Fruit fly (Drosophila melanogaster) whole organism, prepupa: ENCODE data around the gene CG2794.

Experiments
- CG10631 ChIP-seq: fragments of 200-800 bp; sonication (Bioruptor generic); optimal IDR thresholded peaks from 2 replicates; lab custom pipeline; 2016; ENCODE audit warnings: missing biosample characterization, missing genetic modification characterization
- CG11294 ChIP-seq: fragments of 200-800 bp; sonication (Bioruptor generic); IDR thresholded peaks from 2 replicates; pipeline ENCODE4 v1.3.6; 2022; ENCODE audit warnings: missing biosample characterization, missing genetic modification characterization
- CG11762 ChIP-seq: fragments of 200-800 bp; sonication (Bioruptor generic); optimal IDR thresholded peaks from 3 replicates; lab custom pipeline; 2016; ENCODE audit warnings: missing biosample characterization, missing genetic modification characterization; ENCODE audit not compliant: insufficient read depth
- CG11902 ChIP-seq: fragments of 200-800 bp; sonication (Bioruptor generic); optimal IDR thresholded peaks from 3 replicates; lab custom pipeline; 2016; ENCODE audit warnings: missing biosample characterization, missing genetic modification characterization
- CG15336 ChIP-seq: fragments of 200-800 bp; sonication (Bioruptor generic); IDR thresholded peaks from 2 replicates; pipeline ENCODE4 v1.3.6; 2022; ENCODE audit warnings: missing biosample characterization, missing genetic modification characterization
- CG1621 ChIP-seq: fragments of 200-800 bp; sonication (Bioruptor generic); optimal IDR thresholded peaks from 3 replicates; lab custom pipeline; 2018; ENCODE audit warnings: missing biosample characterization, mild to moderate bottlenecking, missing genetic modification characterization
- CG16779 ChIP-seq: fragments of 200-800 bp; sonication (Bioruptor generic); optimal IDR thresholded peaks from 3 replicates; lab custom pipeline; 2017; ENCODE audit warnings: missing biosample characterization, mild to moderate bottlenecking, missing genetic modification characterization
- CG3032 ChIP-seq: fragments of 200-800 bp; optimal IDR thresholded peaks from 2 replicates; lab custom pipeline; 2019; ENCODE audit warnings: missing biosample characterization, mild to moderate bottlenecking, missing genetic modification characterization, moderate library complexity
- CG32006 ChIP-seq: fragments of 200-800 bp; sonication (Bioruptor generic); optimal IDR thresholded peaks from 3 replicates; lab custom pipeline; 2017; ENCODE audit warnings: missing biosample characterization, mild to moderate bottlenecking, missing genetic modification characterization
- CG34406 ChIP-seq: fragments of 200-800 bp; sonication (Bioruptor generic); optimal IDR thresholded peaks from 3 replicates; lab custom pipeline; 2016; ENCODE audit warnings: missing biosample characterization, missing genetic modification characterization
- CG3919 ChIP-seq: fragments of 200-800 bp; sonication (Bioruptor generic); optimal IDR thresholded peaks from 3 replicates; lab custom pipeline; 2016; ENCODE audit warnings: missing biosample characterization, missing genetic modification characterization
- CG6163 ChIP-seq: fragments of 200-800 bp; sonication (Bioruptor generic); IDR thresholded peaks from 3 replicates; pipeline ENCODE4 v1.3.6; 2022; ENCODE audit warnings: missing biosample characterization, missing genetic modification characterization
- CG6276 ChIP-seq: fragments of 200-800 bp; sonication (Bioruptor generic); optimal IDR thresholded peaks from 2 replicates; lab custom pipeline; 2017; ENCODE audit warnings: missing biosample characterization, mild to moderate bottlenecking, missing genetic modification characterization
- CG6792 ChIP-seq: fragments of 200-800 bp; sonication (Bioruptor generic); optimal IDR thresholded peaks from 3 replicates; lab custom pipeline; 2016; ENCODE audit warnings: missing biosample characterization, missing genetic modification characterization
- CG6808 ChIP-seq: fragments of 200-800 bp; sonication (Bioruptor generic); optimal IDR thresholded peaks from 3 replicates; lab custom pipeline; 2017; ENCODE audit warnings: missing biosample characterization, missing genetic modification characterization, mild to moderate bottlenecking, moderate library complexity, missing genetic modification reagents
- CG6854 ChIP-seq: fragments of 200-800 bp; sonication (Bioruptor generic); optimal IDR thresholded peaks from 2 replicates; lab custom pipeline; 2017; ENCODE audit warnings: missing biosample characterization, mild to moderate bottlenecking, missing genetic modification characterization
- CG7368 ChIP-seq: fragments of 200-800 bp; sonication (Bioruptor generic); optimal IDR thresholded peaks from 3 replicates; lab custom pipeline; 2016; ENCODE audit warnings: missing biosample characterization, missing genetic modification characterization
- CG8119 ChIP-seq: fragments of 200-800 bp; sonication (Bioruptor generic); IDR thresholded peaks from 3 replicates; pipeline ENCODE4 v1.3.6; 2022; ENCODE audit warnings: missing biosample characterization, missing genetic modification characterization
- CG8319 ChIP-seq: fragments of 200-800 bp; sonication (Bioruptor generic); optimal IDR thresholded peaks from 3 replicates; lab custom pipeline; 2016; ENCODE audit warnings: missing biosample characterization, missing genetic modification characterization
- CG9139 ChIP-seq: fragments of 200-800 bp; sonication (Bioruptor generic); optimal IDR thresholded peaks from 3 replicates; lab custom pipeline; 2017; ENCODE audit warnings: missing biosample characterization, mild to moderate bottlenecking, missing genetic modification characterization
- Eip78C ChIP-seq: fragments of 200-800 bp; sonication (Bioruptor generic); peaks from one replicate; lab custom pipeline; 2016; ENCODE audit warnings: missing biosample characterization, missing genetic modification characterization
- Eip93F ChIP-seq: fragments of 200-800 bp; sonication (Bioruptor generic); optimal IDR thresholded peaks from 2 replicates; lab custom pipeline; 2016; ENCODE audit warnings: missing biosample characterization, mild to moderate bottlenecking, missing genetic modification characterization
- Ets21C ChIP-seq: fragments of 200-800 bp; sonication (Bioruptor generic); optimal IDR thresholded peaks from 3 replicates; lab custom pipeline; 2016; ENCODE audit warnings: missing biosample characterization, missing genetic modification characterization
- Gug ChIP-seq: fragments of 200-800 bp; sonication (Bioruptor generic); IDR thresholded peaks from 2 replicates; pipeline ENCODE4 v1.3.6; 2022; ENCODE audit warnings: missing biosample characterization, missing genetic modification characterization
- Hr38 ChIP-seq: sonication (Bioruptor generic); optimal IDR thresholded peaks from 2 replicates; lab custom pipeline; 2016; ENCODE audit warnings: missing biosample characterization, missing genetic modification characterization
- Hr39 ChIP-seq: fragments of 200-800 bp; sonication (Bioruptor generic); optimal IDR thresholded peaks from 2 replicates; lab custom pipeline; 2016; ENCODE audit warnings: missing biosample characterization, missing genetic modification characterization
- Hr4 ChIP-seq: fragments of 200-800 bp; sonication (Bioruptor generic); optimal IDR thresholded peaks from 3 replicates; lab custom pipeline; 2016; ENCODE audit warnings: missing biosample characterization, missing genetic modification characterization
- Lpt ChIP-seq: fragments of 200-800 bp; sonication (Bioruptor generic); optimal IDR thresholded peaks from 3 replicates; lab custom pipeline; 2016; ENCODE audit warnings: missing biosample characterization, missing genetic modification characterization
- Met ChIP-seq: fragments of 200-800 bp; sonication (Bioruptor generic); optimal IDR thresholded peaks from 3 replicates; lab custom pipeline; 2016; ENCODE audit warnings: missing biosample characterization, missing genetic modification characterization
- OdsH ChIP-seq: fragments of 200-800 bp; sonication (Bioruptor generic); optimal IDR thresholded peaks from 3 replicates; lab custom pipeline; 2016; ENCODE audit warnings: missing biosample characterization, missing genetic modification characterization
- Smox ChIP-seq: fragments of 200-800 bp; sonication (Bioruptor generic); optimal IDR thresholded peaks from 3 replicates; lab custom pipeline; 2016; ENCODE audit warnings: missing biosample characterization, missing genetic modification characterization
- Sox14 ChIP-seq: fragments of 200-800 bp; sonication (Bioruptor generic); optimal IDR thresholded peaks from 3 replicates; lab custom pipeline; 2016; ENCODE audit warnings: missing biosample characterization, missing genetic modification characterization
- achi ChIP-seq: fragments of 200-800 bp; sonication (Bioruptor generic); optimal IDR thresholded peaks from 3 replicates; lab custom pipeline; 2016; ENCODE audit warnings: missing biosample characterization, missing genetic modification characterization
- acj6 ChIP-seq: fragments of 200-800 bp; sonication (Bioruptor generic); optimal IDR thresholded peaks from 3 replicates; lab custom pipeline; 2016; ENCODE audit warnings: missing biosample characterization, missing genetic modification characterization
- dac ChIP-seq: fragments of 200-800 bp; sonication (Bioruptor generic); optimal IDR thresholded peaks from 2 replicates; lab custom pipeline; 2017; ENCODE audit warnings: missing biosample characterization, mild to moderate bottlenecking, missing genetic modification characterization
- eg ChIP-seq: fragments of 200-800 bp; sonication (Bioruptor generic); IDR thresholded peaks from 3 replicates; pipeline ENCODE4 v1.3.6; 2022; ENCODE audit warnings: missing biosample characterization, missing genetic modification characterization
- esn ChIP-seq: fragments of 200-800 bp; sonication (Bioruptor generic); optimal IDR thresholded peaks from 2 replicates; lab custom pipeline; 2016; ENCODE audit warnings: missing biosample characterization, mild to moderate bottlenecking, missing genetic modification characterization, moderate library complexity
- fd85E ChIP-seq: fragments of 200-800 bp; sonication (Bioruptor generic); optimal IDR thresholded peaks from 3 replicates; lab custom pipeline; 2016; ENCODE audit warnings: missing biosample characterization, missing genetic modification characterization
- fkh ChIP-seq: fragments of 200-800 bp; sonication (Bioruptor generic); optimal IDR thresholded peaks from 3 replicates; lab custom pipeline; 2017; ENCODE audit warnings: missing biosample characterization, mild to moderate bottlenecking, missing genetic modification characterization, moderate library complexity
- pdm3 ChIP-seq: fragments of 200-800 bp; sonication (Bioruptor generic); optimal IDR thresholded peaks from 3 replicates; lab custom pipeline; 2016; ENCODE audit warnings: missing biosample characterization, missing genetic modification characterization
- salr ChIP-seq, 2 experiments: fragments of 200-800 bp; sonication (Bioruptor generic); optimal IDR thresholded peaks; 3 replicates each; lab custom pipeline; 2016 to 2018; ENCODE audit warnings: missing biosample characterization in 2 of 2, missing genetic modification characterization in 2 of 2, mild to moderate bottlenecking in 1 of 2
- ss ChIP-seq, 2 experiments: fragments of 200-800 bp; sonication (Bioruptor generic); optimal IDR thresholded peaks; 2 replicates in 1 of 2; 3 replicates in 1 of 2; lab custom pipeline; 2017 to 2018; ENCODE audit warnings: mild to moderate bottlenecking in 2 of 2, missing biosample characterization in 2 of 2, missing genetic modification characterization in 2 of 2, moderate library complexity in 1 of 2
- svp ChIP-seq: fragments of 200-800 bp; sonication (Bioruptor generic); peaks from one replicate; lab custom pipeline; 2016; ENCODE audit warnings: missing biosample characterization, missing genetic modification characterization
- topi ChIP-seq: fragments of 200-800 bp; sonication (Bioruptor generic); optimal IDR thresholded peaks from 3 replicates; lab custom pipeline; 2016; ENCODE audit warnings: missing biosample characterization, missing genetic modification characterization
- vri ChIP-seq: fragments of 200-800 bp; sonication (Bioruptor generic); optimal IDR thresholded peaks from 3 replicates; lab custom pipeline; 2016; ENCODE audit warnings: missing biosample characterization, mild to moderate bottlenecking, missing genetic modification characterization

The CG2794 gene

DNA sequence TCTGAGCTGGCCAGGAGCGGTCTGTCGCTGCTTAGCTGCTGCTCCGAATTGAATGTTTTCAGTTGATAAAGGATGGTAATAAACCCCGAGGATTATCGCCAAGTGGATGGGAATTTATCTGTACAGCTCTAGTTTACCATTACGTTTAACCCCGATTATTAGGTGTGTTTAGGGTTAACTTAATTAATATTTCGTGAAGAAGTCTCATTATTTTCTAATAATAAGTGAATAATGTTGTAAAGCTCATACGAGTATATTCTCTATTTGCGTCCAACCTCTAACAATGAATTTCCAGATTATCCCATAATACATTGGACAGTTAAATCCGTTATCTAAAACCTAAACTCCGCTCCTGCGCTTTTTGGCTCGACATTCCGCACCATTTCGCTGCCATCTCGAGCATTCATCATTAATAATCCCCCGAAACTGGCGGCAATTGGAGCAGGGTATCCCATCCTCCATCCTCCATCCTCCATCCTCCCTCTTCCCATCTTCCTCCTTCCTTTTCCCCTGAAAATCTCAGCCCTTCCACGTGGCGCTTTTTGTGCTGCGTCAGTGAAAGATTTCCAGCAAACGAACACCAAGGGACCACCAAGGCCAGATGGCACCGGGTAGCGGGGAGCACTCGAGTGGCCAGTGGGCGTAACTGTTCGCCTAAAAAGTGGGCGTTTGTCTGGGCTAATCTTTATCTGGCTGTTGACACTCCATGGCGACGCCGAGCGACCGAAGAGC is 37.6 kb upstream of the CG2794 start (continued):
- peak; percentile 40 for TF ChIP-seq CG6808 (GFP tag; lab: Kevin White, UChicago)
- TF ChIP-seq dac (GFP tag; lab: Kevin White, UChicago): no peak

DNA sequence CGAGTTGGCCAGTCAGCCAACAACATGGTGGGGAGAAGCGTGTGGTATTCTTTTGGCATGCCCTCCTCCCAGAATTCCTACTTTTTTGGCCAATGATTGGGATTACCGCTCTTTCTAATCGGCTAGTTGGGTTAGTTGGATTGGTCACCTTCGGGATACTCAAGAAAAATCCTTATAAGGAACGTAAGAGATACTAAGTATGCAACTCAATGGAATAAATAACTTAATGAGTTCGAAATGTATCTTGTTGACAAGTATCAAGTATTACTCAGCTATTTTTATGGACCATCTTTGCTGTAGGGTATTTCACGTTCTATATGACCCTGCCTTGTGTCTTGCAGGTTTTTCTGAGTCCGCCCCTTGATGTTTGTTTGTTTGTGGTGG is 37.0 kb upstream of the CG2794 start:
- no peak for TF ChIP-seq OdsH (GFP tag; lab: Kevin White, UChicago)
- no peak for TF ChIP-seq salr (GFP tag; optimal IDR thresholded peaks at IDR 0.05; lab: Kevin White, UChicago)
- TF ChIP-seq acj6: no peak
- peak; percentile 23 for TF ChIP-seq Ets21C (GFP tag; lab: Kevin White, UChicago)
- TF ChIP-seq Eip93F: no peak
- TF ChIP-seq Hr38 (GFP tag; lab: Kevin White, UChicago): no peak
- no peak for TF ChIP-seq CG16779
- TF ChIP-seq Met (GFP tag; lab: Kevin White, UChicago): peak; percentile 20
- TF ChIP-seq Smox: no peak
- TF ChIP-seq pdm3 (GFP tag; lab: Kevin White, UChicago): peak; percentile 21
- no peak for TF ChIP-seq dac (GFP tag; lab: Kevin White, UChicago)
- no peak for TF ChIP-seq CG34406 (GFP tag; lab: Kevin White, UChicago)
- TF ChIP-seq svp: peak; percentile 57
- TF ChIP-seq Gug (GFP tag; lab: Robert Waterston, UW): no peak
- TF ChIP-seq CG6163: no peak
- peak; percentile 40 for TF ChIP-seq esn (GFP tag; lab: Kevin White, UChicago)
- no peak for TF ChIP-seq CG8319 (GFP tag; lab: Kevin White, UChicago)
- no peak for TF ChIP-seq CG6276 (GFP tag; lab: Kevin White, UChicago)
- no peak for TF ChIP-seq eg (GFP tag; lab: Robert Waterston, UW)
- no peak for TF ChIP-seq Eip78C
- peak; percentile 2 for TF ChIP-seq Sox14 (GFP tag; lab: Kevin White, UChicago)
- TF ChIP-seq CG3919 (GFP tag; lab: Kevin White, UChicago): peak; percentile 25
- 0 out of 2 replicates have a peak, but pooled peaks have one; percentile 11 for TF ChIP-seq CG15336 (GFP tag; lab: Robert Waterston, UW)
- no peak for TF ChIP-seq CG11294 (GFP tag; lab: Robert Waterston, UW)
- TF ChIP-seq CG7368 (GFP tag; lab: Kevin White, UChicago): no peak
- no peak for TF ChIP-seq CG10631 (GFP tag; lab: Kevin White, UChicago)
- no peak for TF ChIP-seq ss (GFP tag; optimal IDR thresholded peaks at IDR 0.05; lab: Kevin White, UChicago)
- TF ChIP-seq CG32006 (GFP tag; lab: Kevin White, UChicago): peak; percentile 7
- no peak for TF ChIP-seq CG1621 (tag; lab: Kevin White, UChicago)
- no peak for TF ChIP-seq vri (GFP tag; lab: Kevin White, UChicago)

DNA sequence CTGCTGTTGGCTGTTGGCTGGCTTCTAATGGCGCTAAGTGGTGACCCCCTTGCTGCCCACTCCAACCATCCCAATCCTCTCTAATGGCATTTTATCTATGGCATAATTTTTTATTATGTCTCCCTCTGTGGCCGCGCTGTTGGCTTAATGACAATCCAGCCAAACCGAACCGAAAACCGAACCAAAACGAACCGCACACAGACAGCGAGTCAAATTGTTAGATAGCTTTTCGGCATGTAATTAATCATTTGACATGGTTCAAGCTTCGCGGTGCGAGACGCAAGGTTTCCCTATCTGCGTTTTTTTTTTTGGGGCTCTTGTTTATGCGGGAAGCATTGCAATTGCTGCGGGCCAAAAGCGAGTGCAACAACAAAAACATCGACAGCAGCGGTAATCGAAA is 36.3 kb upstream of the CG2794 start:
- TF ChIP-seq CG11762 (GFP tag; lab: Kevin White, UChicago) (no peak), eg (GFP tag; lab: Robert Waterston, UW) (no peak), svp (peak; percentile 51), CG11902 (no peak), vri (GFP tag; lab: Kevin White, UChicago) (peak; percentile 10)

DNA sequence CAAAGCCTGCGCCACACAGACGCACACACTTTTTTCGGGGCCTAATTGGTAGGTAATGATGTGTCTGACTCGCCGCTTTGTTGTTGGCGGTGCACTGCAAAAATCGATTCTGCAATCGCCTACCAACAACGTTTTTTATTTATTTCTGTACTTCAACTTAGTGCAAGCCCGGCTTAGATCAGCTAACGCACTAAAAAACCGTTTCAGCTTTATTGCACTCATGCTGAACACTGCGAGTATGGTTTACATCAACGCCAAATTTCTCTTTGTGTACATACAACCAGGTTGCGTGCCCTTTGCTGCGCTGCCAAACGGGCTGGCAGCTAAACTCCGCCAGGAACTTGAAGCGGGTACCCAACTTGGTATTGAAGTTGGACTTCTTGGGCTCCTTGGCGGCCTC is 33.7 kb upstream of the CG2794 start:
- peak; percentile 91 for TF ChIP-seq CG6854 (GFP tag; lab: Kevin White, UChicago)
- peak; percentile 73 for TF ChIP-seq achi (GFP tag; lab: Kevin White, UChicago)
- peak; percentile 25 for TF ChIP-seq CG3032 (tag; lab: Kevin White, UChicago)
- no peak for TF ChIP-seq Ets21C (GFP tag; lab: Kevin White, UChicago)
- TF ChIP-seq eg (GFP tag; lab: Robert Waterston, UW): no peak
- TF ChIP-seq CG9139 (GFP tag; lab: Kevin White, UChicago): no peak
- TF ChIP-seq CG6792 (GFP tag; lab: Kevin White, UChicago): peak; percentile 91
- TF ChIP-seq CG6276 (GFP tag; lab: Kevin White, UChicago): no peak
- TF ChIP-seq CG11762 (GFP tag; lab: Kevin White, UChicago): peak; percentile 29
- TF ChIP-seq Hr4 (GFP tag; lab: Kevin White, UChicago): no peak
- peak; percentile 15 to 25 for TF ChIP-seq salr (GFP tag; optimal IDR thresholded peaks at IDR 0.05; lab: Kevin White, UChicago)
- TF ChIP-seq CG11294 (GFP tag; lab: Robert Waterston, UW): no peak
- peak; percentile 19 for TF ChIP-seq Lpt
- peak; percentile 72 for TF ChIP-seq CG34406 (GFP tag; lab: Kevin White, UChicago)
- peak; percentile 93 for TF ChIP-seq topi (GFP tag; lab: Kevin White, UChicago)
- peak; percentile 95 for TF ChIP-seq Hr39
- peak; percentile 41 for TF ChIP-seq fd85E (GFP tag; lab: Kevin White, UChicago)
- peak; percentile 98 for TF ChIP-seq svp
- no peak for TF ChIP-seq fkh (GFP tag; lab: Kevin White, UChicago)
- peak; percentile 60 to 73 for TF ChIP-seq ss (GFP tag; optimal IDR thresholded peaks at IDR 0.05; lab: Kevin White, UChicago)
- 0 out of 3 replicates have a peak, but pooled peaks have one; percentile 44 for TF ChIP-seq CG8119 (GFP tag; lab: Robert Waterston, UW)
- TF ChIP-seq Met (GFP tag; lab: Kevin White, UChicago): peak; percentile 96
